Worm (Caenorhabditis elegans): ENCODE results near the gene Y57A10A.27.

The Y57A10A.27 gene

ce11 chrII:12296591-12296990 lies 21.7 kb upstream of the Y57A10A.27 start:
- TF ChIP-seq efl-1 (optimal IDR thresholded peaks at IDR 0.05) = no peak
- peak in 1 of 2 experiments; percentile 55 for TF ChIP-seq efl-1 (GFP tag; optimal IDR thresholded peaks at IDR 0.05 in 1 of 2)
- no peak for TF ChIP-seq grh-1 (GFP tag; IDR thresholded peaks at IDR 0.05)
- TF ChIP-seq nhr-85 (tag) = peak; percentile 3

DNA sequence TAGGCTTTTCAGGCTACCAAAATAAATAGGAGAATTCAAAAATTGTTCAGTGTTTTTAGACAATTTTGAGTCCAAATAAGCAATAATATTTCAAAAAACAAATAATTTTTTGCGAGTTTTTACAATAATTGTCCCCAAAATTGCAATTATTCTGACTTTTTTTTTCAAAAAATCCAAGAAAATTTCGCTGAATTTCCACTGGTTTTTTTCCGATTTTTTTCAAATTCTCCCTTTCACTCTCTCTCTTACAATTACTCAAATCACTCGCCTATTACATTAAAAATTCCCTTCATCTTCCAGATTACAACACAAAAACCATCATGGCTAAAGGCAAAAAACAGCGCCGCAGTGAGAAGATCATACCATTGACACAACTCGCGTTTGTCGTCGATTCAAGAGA lies 14.2 kb upstream of the Y57A10A.27 start, which contains the start of gene Y57A10A.31:
TSS of gene Y57A10A.31 (plus strand) at position 301 of the 400 bp plus-strand sequence.
- TF ChIP-seq hlh-4 (tag; optimal IDR thresholded peaks at IDR 0.05) (no peak), ceh-82 (tag; optimal IDR thresholded peaks at IDR 0.05) (no peak), efl-1 (optimal IDR thresholded peaks at IDR 0.05) (no peak), efl-1 (GFP tag; optimal IDR thresholded peaks at IDR 0.05 in 1 of 2) (peak in 1 of 2 experiments; percentile 41), F16B12.6 (tag; optimal IDR thresholded peaks at IDR 0.05) (no peak)

- TF ChIP-seq efl-1 (optimal IDR thresholded peaks at IDR 0.05) = peak in 1 of 2 experiments; percentile 59
- TF ChIP-seq efl-1 (GFP tag; optimal IDR thresholded peaks at IDR 0.05 in 1 of 2) = no peak
- no peak for TF ChIP-seq unc-86 (tag; optimal IDR thresholded peaks at IDR 0.05)
- no peak for TF ChIP-seq nhr-28 (tag; optimal IDR thresholded peaks at IDR 0.05)
- peak in 1 of 3 experiments; percentile 20 for TF ChIP-seq dpl-1 (GFP tag; optimal IDR thresholded peaks at IDR 0.05)
- no peak for TF ChIP-seq dsc-1 (tag; optimal IDR thresholded peaks at IDR 0.05)
- no peak for TF ChIP-seq egl-13 (tag; optimal IDR thresholded peaks at IDR 0.05)
- TF ChIP-seq unc-62 (GFP tag; optimal IDR thresholded peaks at IDR 0.05) = no peak
- TF ChIP-seq egl-27 (tag; optimal IDR thresholded peaks at IDR 0.05) = no peak
These were observed 9.2 kb upstream of the Y57A10A.27 start for ce11 chrII:12284045-12284444.

DNA sequence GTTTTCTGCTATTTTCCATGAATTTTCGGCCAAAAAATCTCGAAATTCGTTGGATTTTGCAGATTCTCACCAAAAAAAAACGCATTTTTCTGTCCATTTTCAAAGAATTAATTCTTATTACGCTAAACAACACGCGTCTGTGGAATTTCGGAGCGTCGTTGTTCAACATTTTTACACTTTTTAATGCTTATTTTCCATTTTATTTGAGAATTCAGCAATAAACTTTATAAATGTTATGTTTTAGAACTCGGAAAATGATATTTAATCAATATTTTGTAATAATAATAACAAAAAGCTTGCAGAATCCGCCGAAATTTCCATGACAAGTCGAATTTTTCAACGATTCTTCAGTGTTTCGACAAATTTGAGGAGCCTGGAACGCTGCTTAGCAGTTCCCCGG lies 5.5 kb upstream of the Y57A10A.27 start, which contains the start of gene ife-5:
TSS of gene ife-5 (plus strand) at position 301 of the 400 bp plus-strand sequence.
- no peak for TF ChIP-seq ceh-8 (GFP tag; optimal IDR thresholded peaks at IDR 0.05)
- TF ChIP-seq Y116A8C.19 (tag; optimal IDR thresholded peaks at IDR 0.05; ENCODE audit: borderline replicate concordance) = no peak
- TF ChIP-seq ceh-90 (tag; optimal IDR thresholded peaks at IDR 0.05) = no peak
- TF ChIP-seq pag-3 (tag; optimal IDR thresholded peaks at IDR 0.05; ENCODE audit: borderline replicate concordance, insufficient read depth) = no peak
- TF ChIP-seq efl-1 (optimal IDR thresholded peaks at IDR 0.05) = no peak
- no peak for TF ChIP-seq efl-1 (GFP tag; optimal IDR thresholded peaks at IDR 0.05 in 1 of 2)
- TF ChIP-seq isw-1 (GFP tag; IDR thresholded peaks at IDR 0.05) = no peak
- TF ChIP-seq ces-1 (GFP tag; optimal IDR thresholded peaks at IDR 0.05) = no peak
- TF ChIP-seq lsy-2 (tag; optimal IDR thresholded peaks at IDR 0.05) = no peak
- TF ChIP-seq snu-23 (GFP tag; optimal IDR thresholded peaks at IDR 0.05) = no peak
- TF ChIP-seq ceh-88 (GFP tag; IDR thresholded peaks at IDR 0.05) = no peak
- no peak for TF ChIP-seq mdl-1 (tag; optimal IDR thresholded peaks at IDR 0.05)
- no peak for TF ChIP-seq mab-9 (GFP tag; IDR thresholded peaks at IDR 0.05)
- no peak for TF ChIP-seq C16A3.4 (tag; optimal IDR thresholded peaks at IDR 0.05)
- no peak for TF ChIP-seq tlp-1 (tag; optimal IDR thresholded peaks at IDR 0.05)
- no peak for TF ChIP-seq nhr-19 (GFP tag; conservative IDR thresholded peaks at IDR 0.05)
- no peak for TF ChIP-seq aly-2 (tag; optimal IDR thresholded peaks at IDR 0.05)

DNA sequence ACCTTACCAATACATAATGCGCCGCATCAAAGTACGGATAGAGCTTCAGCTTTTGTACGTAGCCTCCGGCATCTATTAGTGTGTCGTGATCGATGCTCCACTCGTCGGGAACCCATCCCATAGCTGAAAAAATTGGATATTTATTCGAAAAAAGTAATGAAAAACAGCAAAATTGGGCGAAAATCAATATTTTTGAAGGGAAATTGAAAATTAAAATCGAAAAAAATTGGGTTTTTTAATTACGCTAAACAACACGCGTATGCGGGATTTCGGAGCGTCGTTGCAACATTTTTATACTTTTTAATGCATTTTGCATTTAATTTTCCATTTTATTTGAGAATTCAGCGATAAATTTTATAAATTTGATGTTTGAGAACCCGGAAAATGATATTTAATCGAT lies 4.4 kb upstream of the Y57A10A.27 start, which contains the start of the genes tric-1B.2 and Y57A10A.29:
TSS of gene tric-1B.2 (minus strand) at position 129 of the 400 bp plus-strand sequence.
TSS of gene Y57A10A.29 (plus strand) at position 303 of the 400 bp plus-strand sequence.
- no peak for TF ChIP-seq nhr-47 (tag; optimal IDR thresholded peaks at IDR 0.05)
- peak in 1 of 3 experiments; percentile 32 for TF ChIP-seq dpl-1 (GFP tag; optimal IDR thresholded peaks at IDR 0.05)
- peak in 1 of 2 experiments; percentile 37 for TF ChIP-seq lsy-2 (tag; optimal IDR thresholded peaks at IDR 0.05)
- TF ChIP-seq lin-35 (GFP tag; optimal IDR thresholded peaks at IDR 0.05) = peak in 1 of 2 experiments; percentile 21
- peak; percentile 10 to 13 for TF ChIP-seq efl-1 (optimal IDR thresholded peaks at IDR 0.05)
- peak; percentile 23 to 29 for TF ChIP-seq efl-1 (GFP tag; optimal IDR thresholded peaks at IDR 0.05 in 1 of 2)
- no peak for TF ChIP-seq xbp-1 (tag; optimal IDR thresholded peaks at IDR 0.05)
